Worm (Caenorhabditis elegans) whole organism, late embryonic: ENCODE measurements around the gene cogc-8.

Experiments used
- C08G9.2 ChIP-seq: sonication (generic microtip); optimal IDR thresholded peaks from 2 replicates; lab custom pipeline; 2016; ENCODE audit warnings: mild to moderate bottlenecking, missing genetic modification characterization, moderate library complexity, missing compliant biosample characterization
- C38D4.7 ChIP-seq: fragments of 200-800 bp; sonication (Bioruptor generic); optimal IDR thresholded peaks from 2 replicates; lab custom pipeline; 2018; ENCODE audit warnings: mild to moderate bottlenecking, missing genetic modification characterization, moderate library complexity, missing compliant biosample characterization
- K09A11.1 ChIP-seq: sonication (generic microtip); optimal IDR thresholded peaks from 2 replicates; lab custom pipeline; 2017; ENCODE audit warnings: antibody characterized with exemption, mild to moderate bottlenecking, missing genetic modification characterization, missing compliant biosample characterization; ENCODE audit not compliant: insufficient read depth
- T23F11.4 ChIP-seq: fragments of 200-800 bp; sonication (Bioruptor generic); optimal IDR thresholded peaks from 2 replicates; lab custom pipeline; 2018; ENCODE audit warnings: mild to moderate bottlenecking, missing genetic modification characterization, missing compliant biosample characterization
- Y22D7AL.16 ChIP-seq: sonication (generic microtip); optimal IDR thresholded peaks from 2 replicates; lab custom pipeline; 2016; ENCODE audit warnings: missing genetic modification characterization, missing compliant biosample characterization
- ahr-1 ChIP-seq: sonication (generic microtip); optimal IDR thresholded peaks from 2 replicates; lab custom pipeline; 2016; ENCODE audit warnings: missing genetic modification characterization, missing compliant biosample characterization
- ceh-24 ChIP-seq: sonication (generic microtip); optimal IDR thresholded peaks from 2 replicates; lab custom pipeline; 2016; ENCODE audit warnings: mild to moderate bottlenecking, missing genetic modification characterization, missing compliant biosample characterization
- ceh-30 ChIP-seq: fragments of 150-350 bp; optimal IDR thresholded peaks from 2 replicates; lab custom pipeline; 2014; ENCODE audit warnings: missing biosample characterization, missing genetic modification characterization
- ceh-31 ChIP-seq: sonication (generic microtip); optimal IDR thresholded peaks from 2 replicates; lab custom pipeline; 2016; ENCODE audit warnings: missing genetic modification characterization, missing compliant biosample characterization
- ceh-34 ChIP-seq: sonication (generic microtip); optimal IDR thresholded peaks from 2 replicates; lab custom pipeline; 2016; ENCODE audit warnings: mild to moderate bottlenecking, missing genetic modification characterization, missing compliant biosample characterization
- ceh-48 ChIP-seq: sonication (generic microtip); optimal IDR thresholded peaks from 2 replicates; lab custom pipeline; 2016; ENCODE audit warnings: missing genetic modification characterization, inconsistent platforms, missing compliant biosample characterization
- ceh-6 ChIP-seq: fragments of 200-800 bp; sonication (Bioruptor generic); optimal IDR thresholded peaks from 2 replicates; lab custom pipeline; 2018; ENCODE audit warnings: mild to moderate bottlenecking, missing genetic modification characterization, missing compliant biosample characterization
- ceh-9 ChIP-seq: sonication (generic microtip); optimal IDR thresholded peaks from 2 replicates; lab custom pipeline; 2016; ENCODE audit warnings: mild to moderate bottlenecking, missing genetic modification characterization, inconsistent platforms, missing compliant biosample characterization
- elt-2 ChIP-seq: sonication (generic microtip); optimal IDR thresholded peaks from 2 replicates; lab custom pipeline; 2016; ENCODE audit warnings: missing genetic modification reagents, missing genetic modification characterization, missing compliant biosample characterization
- eyg-1 ChIP-seq: sonication (generic microtip); optimal IDR thresholded peaks from 2 replicates; lab custom pipeline; 2016; ENCODE audit warnings: missing genotype, missing genetic modification characterization, missing compliant biosample characterization
- fkh-10 ChIP-seq: fragments of 150-350 bp; optimal IDR thresholded peaks from 2 replicates; lab custom pipeline; 2014; ENCODE audit warnings: missing biosample characterization, missing genetic modification reagents, missing genetic modification characterization
- hlh-13 ChIP-seq: fragments of 200-800 bp; sonication (Bioruptor generic); optimal IDR thresholded peaks from 2 replicates; lab custom pipeline; 2018; ENCODE audit warnings: mild to moderate bottlenecking, missing genetic modification characterization, missing compliant biosample characterization
- hlh-6 ChIP-seq: sonication (generic microtip); optimal IDR thresholded peaks from 2 replicates; lab custom pipeline; 2016; ENCODE audit warnings: missing genotype, missing genetic modification characterization, missing compliant biosample characterization
- lim-6 ChIP-seq: sonication (generic microtip); optimal IDR thresholded peaks from 2 replicates; lab custom pipeline; 2016; ENCODE audit warnings: missing genetic modification characterization, missing compliant biosample characterization
- mec-3 ChIP-seq: sonication (generic microtip); optimal IDR thresholded peaks from 2 replicates; lab custom pipeline; 2016; ENCODE audit warnings: borderline replicate concordance, missing genetic modification characterization, missing compliant biosample characterization
- nfya-1 ChIP-seq: sonication (generic microtip); optimal IDR thresholded peaks from 2 replicates; lab custom pipeline; 2017; ENCODE audit warnings: missing genetic modification characterization, mild to moderate bottlenecking, missing compliant biosample characterization, antibody characterized with exemption, moderate library complexity
- nhr-11 ChIP-seq: fragments of 150-350 bp; optimal IDR thresholded peaks from 2 replicates; lab custom pipeline; 2014; ENCODE audit warnings: missing biosample characterization, missing genetic modification characterization
- nhr-232 ChIP-seq: sonication (generic microtip); optimal IDR thresholded peaks from 2 replicates; lab custom pipeline; 2016; ENCODE audit warnings: missing genetic modification characterization, missing compliant biosample characterization
- pag-3 ChIP-seq: sonication (generic microtip); optimal IDR thresholded peaks from 2 replicates; lab custom pipeline; 2016; ENCODE audit warnings: missing compliant biosample characterization, missing genetic modification characterization, borderline replicate concordance
- pat-9 ChIP-seq: fragments of 200-800 bp; sonication (Bioruptor generic); optimal IDR thresholded peaks from 2 replicates; lab custom pipeline; 2018; ENCODE audit warnings: mild to moderate bottlenecking, missing genetic modification characterization, moderate library complexity, missing compliant biosample characterization
- pax-1 ChIP-seq: fragments of 150-350 bp; optimal IDR thresholded peaks from 2 replicates; lab custom pipeline; 2014; ENCODE audit warnings: missing biosample characterization, missing genetic modification characterization
- pqm-1 ChIP-seq: sonication (generic microtip); optimal IDR thresholded peaks from 2 replicates; lab custom pipeline; 2016; ENCODE audit warnings: missing genetic modification characterization, missing compliant biosample characterization
- pros-1 ChIP-seq: fragments of 150-350 bp; optimal IDR thresholded peaks from 2 replicates; lab custom pipeline; 2014; ENCODE audit warnings: missing biosample characterization, missing genetic modification reagents, missing genetic modification characterization
- ref-2 ChIP-seq: sonication (generic microtip); optimal IDR thresholded peaks from 2 replicates; lab custom pipeline; 2016; ENCODE audit warnings: missing genetic modification characterization, missing compliant biosample characterization
- rnt-1 ChIP-seq: sonication (generic microtip); optimal IDR thresholded peaks from 2 replicates; lab custom pipeline; 2016; ENCODE audit warnings: missing genetic modification characterization, missing compliant biosample characterization
- sdc-2 ChIP-seq: sonication (generic microtip); optimal IDR thresholded peaks from 2 replicates; lab custom pipeline; 2016; ENCODE audit warnings: missing genotype, missing genetic modification characterization, missing compliant biosample characterization
- syd-9 ChIP-seq: sonication (generic microtip); optimal IDR thresholded peaks from 2 replicates; lab custom pipeline; 2016; ENCODE audit warnings: mild to moderate bottlenecking, missing genetic modification characterization, moderate library complexity, missing compliant biosample characterization
- tbx-2 ChIP-seq: sonication (generic microtip); optimal IDR thresholded peaks from 2 replicates; lab custom pipeline; 2016; ENCODE audit warnings: missing genetic modification characterization, missing compliant biosample characterization
- unc-3 ChIP-seq, 2 experiments: fragments of 200-800 bp in 1 of 2; sonication (Bioruptor generic) in 1 of 2; sonication (generic microtip) in 1 of 2; conservative IDR thresholded peaks in 1 of 2; optimal IDR thresholded peaks in 1 of 2; 2 replicates each; pipeline versions ENCODE4 v1.3.6 to Lab custom; 2016 to 2022; ENCODE audit warnings: missing compliant biosample characterization in 2 of 2, missing genetic modification characterization in 2 of 2, missing genetic modification reagents in 1 of 2
- unc-42 ChIP-seq: sonication (generic microtip); optimal IDR thresholded peaks from 2 replicates; lab custom pipeline; 2016; ENCODE audit warnings: missing genotype, missing genetic modification characterization, missing compliant biosample characterization
- unc-55 ChIP-seq: sonication (generic microtip); optimal IDR thresholded peaks from 2 replicates; lab custom pipeline; 2017; ENCODE audit warnings: missing biosample characterization, missing genetic modification reagents, missing genetic modification characterization
- zip-5 ChIP-seq: sonication (generic microtip); optimal IDR thresholded peaks from 2 replicates; lab custom pipeline; 2016; ENCODE audit warnings: missing genetic modification characterization, missing compliant biosample characterization

cogc-8 gene

ce11 chrIV:207885-208284 lies 32.4 kb upstream of the cogc-8 start, which contains the start of gene Y38C1AA.1:
Gene Y38C1AA.1, plus strand, starts transcription at chrIV:208185.
- TF ChIP-seq unc-3 (GFP tag; conservative IDR thresholded peaks at IDR 0.05; lab: Robert Waterston, UW) (no peak), unc-3 (tag; optimal IDR thresholded peaks at IDR 0.05; lab: Kevin White, UChicago) (no peak), K09A11.1 (tag; lab: Kevin White, UChicago) (no peak), pqm-1 (no peak), ceh-24 (no peak), nhr-11 (tag; lab: Kevin White, UChicago) (no peak), tbx-2 (tag; lab: Kevin White, UChicago) (no peak), hlh-13 (no peak), ref-2 (no peak), pax-1 (tag; lab: Kevin White, UChicago) (no peak), lim-6 (no peak), ahr-1 (tag; lab: Kevin White, UChicago) (no peak)

- TF ChIP-seq nfya-1 (tag; lab: Kevin White, UChicago) (peak; percentile 46), ceh-24 (no peak), elt-2 (peak; percentile 67), T23F11.4 (GFP tag; lab: Kevin White, UChicago) (no peak), unc-55 (GFP tag; lab: Kevin White, UChicago) (peak; percentile 66), syd-9 (peak; percentile 3), ceh-31 (peak; percentile 33), tbx-2 (tag; lab: Kevin White, UChicago) (peak; percentile 62), unc-42 (peak; percentile 44)
These were observed 29.7 kb upstream of the cogc-8 start for ce11 chrIV:210591-210990.

ce11 chrIV:218252-218651 lies 22.0 kb upstream of the cogc-8 start, which contains the start of gene prdx-6:
Gene prdx-6, plus strand, starts transcription at chrIV:218552.
- TF ChIP-seq ceh-9 (tag; lab: Kevin White, UChicago): no peak

ce11 chrIV:231673-232072 lies 8.6 kb upstream of the cogc-8 start, which contains the start of gene gtf-2H1:
Gene gtf-2H1, minus strand, starts transcription at chrIV:231773.
- no peak for TF ChIP-seq ceh-30 (tag; lab: Kevin White, UChicago)
- TF ChIP-seq pag-3 (tag; lab: Kevin White, UChicago): no peak
- TF ChIP-seq rnt-1 (tag; lab: Kevin White, UChicago): no peak
- no peak for TF ChIP-seq ceh-31
- no peak for TF ChIP-seq pros-1 (tag; lab: Kevin White, UChicago)
- no peak for TF ChIP-seq ceh-48
- TF ChIP-seq mec-3: no peak
- TF ChIP-seq unc-42: no peak
- no peak for TF ChIP-seq nhr-232 (tag; lab: Kevin White, UChicago)
- no peak for TF ChIP-seq zip-5
- TF ChIP-seq fkh-10 (GFP tag; lab: Kevin White, UChicago): no peak
- TF ChIP-seq Y22D7AL.16 (tag; lab: Kevin White, UChicago): no peak
- no peak for TF ChIP-seq pat-9 (tag; lab: Kevin White, UChicago)
- TF ChIP-seq hlh-6 (tag; lab: Kevin White, UChicago): no peak
- TF ChIP-seq ceh-24: no peak
- TF ChIP-seq ceh-9 (tag; lab: Kevin White, UChicago): no peak

ce11 chrIV:236138-236537 lies 4.1 kb upstream of the cogc-8 start:
- TF ChIP-seq pros-1 (tag; lab: Kevin White, UChicago): no peak
- no peak for TF ChIP-seq ceh-34 (tag; lab: Kevin White, UChicago)
- no peak for TF ChIP-seq pax-1 (tag; lab: Kevin White, UChicago)
- no peak for TF ChIP-seq unc-42
- TF ChIP-seq T23F11.4 (GFP tag; lab: Kevin White, UChicago): no peak
- no peak for TF ChIP-seq ceh-24
- TF ChIP-seq unc-3 (GFP tag; conservative IDR thresholded peaks at IDR 0.05; lab: Robert Waterston, UW): no peak
- no peak for TF ChIP-seq unc-3 (tag; optimal IDR thresholded peaks at IDR 0.05; lab: Kevin White, UChicago)
- no peak for TF ChIP-seq nhr-232 (tag; lab: Kevin White, UChicago)
- TF ChIP-seq nhr-11 (tag; lab: Kevin White, UChicago): no peak
- no peak for TF ChIP-seq eyg-1 (tag; lab: Kevin White, UChicago)
- TF ChIP-seq ceh-6 (GFP tag; lab: Kevin White, UChicago): no peak
- TF ChIP-seq pqm-1: no peak
- no peak for TF ChIP-seq C08G9.2
- TF ChIP-seq syd-9: no peak
- no peak for TF ChIP-seq tbx-2 (tag; lab: Kevin White, UChicago)
- TF ChIP-seq C38D4.7 (GFP tag; lab: Kevin White, UChicago): no peak
- no peak for TF ChIP-seq sdc-2
- TF ChIP-seq ceh-9 (tag; lab: Kevin White, UChicago): no peak
- TF ChIP-seq nfya-1 (tag; lab: Kevin White, UChicago): no peak
